Fruit fly (Drosophila melanogaster) whole organism, wandering third instar larva: Measurements from ENCODE around the gene Sas-6.

Experiments
- CG32264 ChIP-seq: fragments of 200-800 bp; sonication (Bioruptor generic); optimal IDR thresholded peaks from 2 replicates; lab custom pipeline; 2016; ENCODE audit warnings: missing biosample characterization, missing genetic modification characterization
- CrebA ChIP-seq: fragments of 200-800 bp; sonication (Bioruptor generic); optimal IDR thresholded peaks from 2 replicates; lab custom pipeline; 2016; ENCODE audit warnings: missing biosample characterization, mild to moderate bottlenecking, missing genetic modification characterization, borderline replicate concordance
- Dfd ChIP-seq: fragments of >200 bp; optimal IDR thresholded peaks from 2 replicates; lab custom pipeline; 2017; ENCODE audit warnings: missing biosample characterization, missing genetic modification characterization
- Dif ChIP-seq: fragments of 200-275, 200-300 bp; sonication (Bioruptor generic); optimal IDR thresholded peaks from 2 replicates; lab custom pipeline; 2018; ENCODE audit warnings: missing biosample characterization, missing genetic modification characterization; ENCODE audit not compliant: partially characterized antibody
- GATAd ChIP-seq: sonication (Bioruptor generic); optimal IDR thresholded peaks from 2 replicates; lab custom pipeline; 2016; ENCODE audit warnings: missing biosample characterization, missing genetic modification characterization
- HLH106 ChIP-seq: fragments of 200-800 bp; optimal IDR thresholded peaks from 3 replicates; lab custom pipeline; 2019; ENCODE audit warnings: missing biosample characterization, mild to moderate bottlenecking, missing genetic modification characterization, moderate library complexity
- Hr78 ChIP-seq: fragments of >200 bp; optimal IDR thresholded peaks from 2 replicates; lab custom pipeline; 2017; ENCODE audit warnings: missing biosample characterization, missing genetic modification characterization
- Hr83 ChIP-seq: fragments of 200-300 bp; sonication (Bioruptor generic); optimal IDR thresholded peaks from 2 replicates; lab custom pipeline; 2016; ENCODE audit warnings: missing biosample characterization, mild to moderate bottlenecking, missing genetic modification characterization, moderate library complexity; ENCODE audit not compliant: poor library complexity, severe bottlenecking
- Jra ChIP-seq: sonication (Bioruptor generic); optimal IDR thresholded peaks from 2 replicates; lab custom pipeline; 2016; ENCODE audit warnings: missing biosample characterization, missing genetic modification characterization
- Mio ChIP-seq: sonication (Bioruptor generic); optimal IDR thresholded peaks from 2 replicates; lab custom pipeline; 2016; ENCODE audit warnings: missing biosample characterization, missing genetic modification characterization
- Myc ChIP-seq: fragments of >200 bp; optimal IDR thresholded peaks from 2 replicates; lab custom pipeline; 2017
- N ChIP-seq: fragments of >200 bp; optimal IDR thresholded peaks from 2 replicates; lab custom pipeline; 2018; ENCODE audit warnings: missing biosample characterization, missing external identifiers, missing genetic modification characterization
- OdsH ChIP-seq: fragments of 200-800 bp; sonication (Bioruptor generic); optimal IDR thresholded peaks from 2 replicates; lab custom pipeline; 2016; ENCODE audit warnings: missing biosample characterization, mild to moderate bottlenecking, missing genetic modification characterization
- Rel ChIP-seq, 2 experiments: fragments of 200-800 bp; sonication (Bioruptor generic) in 1 of 2; optimal IDR thresholded peaks; 2 replicates in 1 of 2; 3 replicates in 1 of 2; lab custom pipeline; 2016 to 2019; ENCODE audit warnings: mild to moderate bottlenecking in 2 of 2, missing biosample characterization in 2 of 2, missing genetic modification characterization in 2 of 2, moderate library complexity in 1 of 2
- Sp1 ChIP-seq: fragments of 200-800 bp; sonication (Bioruptor generic); optimal IDR thresholded peaks from 3 replicates; lab custom pipeline; 2019; ENCODE audit warnings: missing biosample characterization, mild to moderate bottlenecking, missing genetic modification characterization, moderate library complexity
- Vsx2 ChIP-seq: fragments of 200-300, 225-300 bp; sonication (Bioruptor generic); optimal IDR thresholded peaks from 2 replicates; lab custom pipeline; 2018; ENCODE audit warnings: missing biosample characterization, missing genetic modification characterization; ENCODE audit not compliant: partially characterized antibody
- brk ChIP-seq: fragments of 200-800 bp; sonication (Bioruptor generic); optimal IDR thresholded peaks from 2 replicates; lab custom pipeline; 2016; ENCODE audit warnings: missing biosample characterization, mild to moderate bottlenecking, missing genetic modification characterization
- dl ChIP-seq, 2 experiments: fragments of 175-275, 200-275 bp in 1 of 2; fragments of 200-275 bp in 1 of 2; sonication (Bioruptor generic); optimal IDR thresholded peaks; lab custom pipeline; 2018; ENCODE audit warnings: mild to moderate bottlenecking in 2 of 2, missing biosample characterization in 2 of 2, missing genetic modification characterization in 2 of 2, moderate library complexity in 2 of 2; ENCODE audit not compliant: partially characterized antibody in 2 of 2, insufficient read depth in 1 of 2
- dmrt93B ChIP-seq: fragments of 200-800 bp; sonication (Bioruptor generic); optimal IDR thresholded peaks from 2 replicates; lab custom pipeline; 2018; ENCODE audit warnings: missing biosample characterization, mild to moderate bottlenecking, missing genetic modification characterization
- dsf ChIP-seq: sonication (Bioruptor generic); optimal IDR thresholded peaks from 2 replicates; lab custom pipeline; 2016; ENCODE audit warnings: missing biosample characterization, missing genetic modification characterization, borderline replicate concordance
- ey ChIP-seq: fragments of 200-800 bp; sonication (Bioruptor generic); optimal IDR thresholded peaks from 2 replicates; lab custom pipeline; 2016; ENCODE audit warnings: missing biosample characterization, missing genetic modification characterization
- foxo ChIP-seq, 2 experiments: fragments of 200-800 bp; sonication (Bioruptor generic); optimal IDR thresholded peaks; 2 replicates in 1 of 2; 3 replicates in 1 of 2; lab custom pipeline; 2016 to 2017; ENCODE audit warnings: missing biosample characterization in 2 of 2, missing genetic modification characterization in 2 of 2
- fru ChIP-seq: fragments of 200-800 bp; sonication (Bioruptor generic); optimal IDR thresholded peaks from 3 replicates; lab custom pipeline; 2016; ENCODE audit warnings: missing biosample characterization, mild to moderate bottlenecking, missing genetic modification characterization
- h ChIP-seq: fragments of 200-800 bp; sonication (Bioruptor generic); optimal IDR thresholded peaks from 3 replicates; lab custom pipeline; 2016; ENCODE audit warnings: missing biosample characterization, mild to moderate bottlenecking, missing genetic modification characterization
- pan ChIP-seq: fragments of >200 bp; optimal IDR thresholded peaks from 2 replicates; lab custom pipeline; 2017
- rgr ChIP-seq: fragments of 200-800 bp; sonication (Bioruptor generic); optimal IDR thresholded peaks from 3 replicates; lab custom pipeline; 2016; ENCODE audit warnings: missing biosample characterization, mild to moderate bottlenecking, missing genetic modification characterization
- sv ChIP-seq: fragments of 200-800 bp; sonication (Bioruptor generic); optimal IDR thresholded peaks from 3 replicates; lab custom pipeline; 2016; ENCODE audit warnings: missing biosample characterization, missing genetic modification characterization
- usp ChIP-seq: fragments of >200 bp; optimal IDR thresholded peaks from 2 replicates; lab custom pipeline; 2017; ENCODE audit warnings: missing biosample characterization, missing genetic modification characterization
- woc ChIP-seq: sonication (Bioruptor generic); optimal IDR thresholded peaks from 2 replicates; lab custom pipeline; 2016; ENCODE audit warnings: missing biosample characterization, mild to moderate bottlenecking, missing genetic modification characterization

The Sas-6 gene

dm6 chr3R:30032281-30032680 lies 37.1 kb downstream of the Sas-6 start:
- no peak for TF ChIP-seq Dfd (GFP tag; lab: Kevin White, UChicago)
- no peak for TF ChIP-seq Vsx2 (GFP tag; lab: Kevin White, UChicago)
- TF ChIP-seq foxo (GFP tag; optimal IDR thresholded peaks at IDR 0.05; lab: Kevin White, UChicago): no peak
- TF ChIP-seq ey (GFP tag; lab: Kevin White, UChicago): no peak
- no peak for TF ChIP-seq Myc (lab: Kevin White, UChicago)
- no peak for TF ChIP-seq Mio (GFP tag; lab: Kevin White, UChicago)
- TF ChIP-seq Jra (GFP tag; lab: Kevin White, UChicago): no peak

- TF ChIP-seq pan (lab: Kevin White, UChicago): no peak
- TF ChIP-seq usp (GFP tag; lab: Kevin White, UChicago): no peak
- TF ChIP-seq OdsH (GFP tag; lab: Kevin White, UChicago): no peak
- no peak for TF ChIP-seq Jra (GFP tag; lab: Kevin White, UChicago)
- TF ChIP-seq HLH106 (tag; lab: Kevin White, UChicago): no peak
- no peak for TF ChIP-seq GATAd (GFP tag; lab: Kevin White, UChicago)
- TF ChIP-seq brk (GFP tag; lab: Kevin White, UChicago): no peak
- TF ChIP-seq CrebA (GFP tag; lab: Kevin White, UChicago): no peak
Observed at dm6 chr3R:30036609-30037008, 41.5 kb downstream of the Sas-6 start, which contains the start of gene ZIPIC. Gene ZIPIC, minus strand, starts transcription at chr3R:30036870.

dm6 chr3R:30037630-30038029 lies 42.5 kb downstream of the Sas-6 start, which contains the start of gene ocn:
Gene ocn, minus strand, starts transcription at chr3R:30037730.
- TF ChIP-seq CG32264 (GFP tag; lab: Kevin White, UChicago): no peak
- no peak for TF ChIP-seq dmrt93B (GFP tag; lab: Kevin White, UChicago)
- no peak for TF ChIP-seq dsf (GFP tag; lab: Kevin White, UChicago)
- TF ChIP-seq Sp1 (GFP tag; lab: Kevin White, UChicago): no peak
- TF ChIP-seq Rel (GFP tag; optimal IDR thresholded peaks at IDR 0.05; lab: Kevin White, UChicago): no peak
- no peak for TF ChIP-seq Rel (tag; optimal IDR thresholded peaks at IDR 0.05; lab: Kevin White, UChicago)
- no peak for TF ChIP-seq woc (GFP tag; lab: Kevin White, UChicago)
- no peak for TF ChIP-seq Hr78 (GFP tag; lab: Kevin White, UChicago)
- TF ChIP-seq h (GFP tag; lab: Kevin White, UChicago): no peak
- TF ChIP-seq Dfd (GFP tag; lab: Kevin White, UChicago): no peak
- TF ChIP-seq Hr83 (GFP tag; lab: Kevin White, UChicago): no peak
- no peak for TF ChIP-seq Dif (GFP tag; lab: Kevin White, UChicago)
- no peak for TF ChIP-seq OdsH (GFP tag; lab: Kevin White, UChicago)
- TF ChIP-seq Myc (lab: Kevin White, UChicago): no peak
- TF ChIP-seq rgr (GFP tag; lab: Kevin White, UChicago): no peak
- TF ChIP-seq GATAd (GFP tag; lab: Kevin White, UChicago): no peak

- TF ChIP-seq Hr83 (GFP tag; lab: Kevin White, UChicago): no peak
- TF ChIP-seq Rel (GFP tag; optimal IDR thresholded peaks at IDR 0.05; lab: Kevin White, UChicago): no peak
- TF ChIP-seq Rel (tag; optimal IDR thresholded peaks at IDR 0.05; lab: Kevin White, UChicago): no peak
- no peak for TF ChIP-seq sv (GFP tag; lab: Kevin White, UChicago)
Observed at dm6 chr3R:30038628-30039027, 43.5 kb downstream of the Sas-6 start, which contains the start of gene janB. Gene janB, minus strand, starts transcription at chr3R:30038728.

dm6 chr3R:30039494-30039893 lies 44.3 kb downstream of the Sas-6 start, which contains the start of the genes janA, Sry-alpha and Sry-beta:
Gene janA, minus strand, starts transcription at chr3R:30039533.
Gene Sry-alpha, plus strand, starts transcription at chr3R:30039719.
Gene Sry-beta, plus strand, starts transcription at chr3R:30039719.
- TF ChIP-seq fru (GFP tag; lab: Kevin White, UChicago) (no peak), sv (GFP tag; lab: Kevin White, UChicago) (peak; percentile 5), N (GFP tag; lab: Kevin White, UChicago) (no peak), pan (lab: Kevin White, UChicago) (no peak), Hr83 (GFP tag; lab: Kevin White, UChicago) (peak; percentile 67)

- TF ChIP-seq dl (GFP tag; optimal IDR thresholded peaks at IDR 0.05; lab: Kevin White, UChicago; ENCODE audit: insufficient read depth in 1 of 2, partially characterized antibody in 2 of 2) (no peak), dsf (GFP tag; lab: Kevin White, UChicago) (no peak), CG32264 (GFP tag; lab: Kevin White, UChicago) (no peak), foxo (GFP tag; optimal IDR thresholded peaks at IDR 0.05; lab: Kevin White, UChicago) (no peak), ey (GFP tag; lab: Kevin White, UChicago) (no peak), Hr83 (GFP tag; lab: Kevin White, UChicago) (no peak), usp (GFP tag; lab: Kevin White, UChicago) (no peak), N (GFP tag; lab: Kevin White, UChicago) (no peak), Myc (lab: Kevin White, UChicago) (no peak), sv (GFP tag; lab: Kevin White, UChicago) (no peak), brk (GFP tag; lab: Kevin White, UChicago) (no peak), Mio (GFP tag; lab: Kevin White, UChicago) (no peak), dmrt93B (GFP tag; lab: Kevin White, UChicago) (no peak), GATAd (GFP tag; lab: Kevin White, UChicago) (no peak), CrebA (GFP tag; lab: Kevin White, UChicago) (no peak), Dif (GFP tag; lab: Kevin White, UChicago) (no peak), h (GFP tag; lab: Kevin White, UChicago) (no peak)
Observed at dm6 chr3R:30040879-30041278, 45.7 kb downstream of the Sas-6 start.
